Worm (Caenorhabditis elegans) whole organism, late embryonic: ENCODE measurements around the gene tag-297.

Experiments used
- ceh-18 ChIP-seq: sonication (generic microtip); optimal IDR thresholded peaks from 2 replicates; lab custom pipeline; 2016; ENCODE audit warnings: missing genetic modification characterization, missing compliant biosample characterization
- pha-2 ChIP-seq: sonication (generic microtip); optimal IDR thresholded peaks from 2 replicates; lab custom pipeline; 2017; ENCODE audit warnings: mild to moderate bottlenecking, missing genetic modification characterization, missing compliant biosample characterization
- sox-4 ChIP-seq: sonication (generic microtip); optimal IDR thresholded peaks from 2 replicates; lab custom pipeline; 2017; ENCODE audit warnings: mild to moderate bottlenecking, missing genetic modification characterization, inconsistent platforms, missing compliant biosample characterization

DNA sequence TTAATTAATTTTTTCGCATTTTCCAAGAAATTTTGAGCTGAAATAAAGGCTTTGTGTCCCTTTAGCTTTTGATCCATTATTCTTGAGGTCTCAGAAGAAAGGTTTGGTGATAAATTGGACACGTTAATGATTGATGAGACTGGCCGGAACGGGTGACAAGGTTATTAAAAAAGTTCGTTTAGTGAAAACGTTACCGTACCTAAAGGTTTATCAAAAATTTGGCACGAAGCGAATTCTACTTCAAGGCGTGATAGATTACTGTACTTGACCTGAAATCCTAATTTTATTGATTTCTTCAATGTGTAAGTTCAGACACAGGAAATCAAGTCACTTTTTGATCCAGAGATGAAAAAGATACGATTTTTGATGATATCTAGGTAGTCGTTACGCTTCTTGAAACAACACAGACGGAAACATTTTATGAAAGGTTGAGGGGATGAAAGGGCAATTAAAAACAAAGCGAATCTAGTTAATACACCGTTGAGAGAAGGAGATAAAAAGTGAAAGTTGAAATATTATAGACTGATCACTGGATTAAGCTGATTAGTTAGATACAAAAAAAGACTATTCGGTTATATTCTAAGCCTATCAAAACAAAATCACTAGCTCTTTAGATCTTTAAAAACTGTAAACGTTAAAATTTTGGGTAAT, 16.8 kb upstream of the tag-297 start:
- TF ChIP-seq sox-4 (tag; lab: Kevin White, UChicago) (no peak), pha-2 (tag; lab: Kevin White, UChicago) (no peak), ceh-18 (tag; lab: Kevin White, UChicago) (no peak)
